Worm (Caenorhabditis elegans) whole organism, L3 larva: ENCODE data around the gene nhr-124.

Source experiments
- nhr-77 ChIP-seq: fragments of 150-350 bp; optimal IDR thresholded peaks from 2 replicates; lab custom pipeline; 2014; ENCODE audit warnings: missing biosample characterization, missing genetic modification characterization
- unc-39 ChIP-seq: sonication (generic microtip); optimal IDR thresholded peaks from 4 replicates; lab custom pipeline; 2017; ENCODE audit warnings: missing biosample characterization, missing genetic modification characterization

ce11 chrV:3905841-3906240 lies 19.8 kb upstream of the nhr-124 start, which contains the start of gene nhr-156:
- TF ChIP-seq nhr-77 (tag; lab: Kevin White, UChicago) (no peak), unc-39 (tag; lab: Kevin White, UChicago) (no peak)
